Worm (Caenorhabditis elegans): Measurements from ENCODE around the gene Y54F10BM.12.

DNA sequence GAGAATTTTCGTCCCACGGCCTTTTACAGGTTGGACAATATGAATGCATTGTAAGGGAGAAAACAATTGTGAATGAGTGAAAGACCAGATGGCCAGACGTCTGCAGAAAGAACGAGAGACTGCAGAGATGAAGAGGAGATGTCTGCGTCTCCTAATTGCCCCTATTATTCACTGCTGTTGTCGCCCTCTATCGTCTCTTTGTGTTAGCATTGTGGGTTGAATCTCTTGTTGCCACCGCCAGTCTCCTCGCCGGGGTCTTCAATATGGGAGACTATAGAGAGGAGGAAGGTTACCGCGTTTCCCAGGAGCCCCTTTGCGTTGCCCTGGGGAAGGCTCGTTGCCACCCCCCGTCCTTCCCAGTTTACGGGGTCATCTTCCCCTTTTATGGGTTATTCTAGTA is 24.6 kb downstream of the Y54F10BM.12 start, which contains the start of gene Y54F10BM.9:
- no peak for TF ChIP-seq him-1 (tag; optimal IDR thresholded peaks at IDR 0.05)
- no peak for TF ChIP-seq W03F9.2 (tag; optimal IDR thresholded peaks at IDR 0.05)
- no peak for TF ChIP-seq dao-5 (tag; optimal IDR thresholded peaks at IDR 0.05)
